Fruit fly (Drosophila melanogaster): ENCODE results near the gene escl.

The escl gene

DNA sequence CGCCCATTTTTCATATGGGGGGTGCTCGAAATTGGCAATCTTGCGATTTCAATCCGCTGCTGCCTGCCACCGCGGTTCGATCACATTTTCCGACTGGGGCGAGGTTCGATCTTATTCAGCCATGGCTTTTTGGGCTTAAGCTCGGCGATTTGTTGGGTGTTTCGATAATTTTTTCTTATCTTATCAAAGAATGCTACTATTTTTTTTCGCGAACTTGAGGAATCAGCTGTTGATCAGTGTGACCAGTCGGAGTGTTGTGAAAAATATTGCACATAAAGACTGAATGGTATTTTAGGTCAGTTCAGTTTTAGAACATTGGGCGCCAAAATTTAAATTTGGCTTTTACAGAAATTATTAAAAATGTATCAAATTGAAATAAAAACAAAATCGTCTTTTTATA is 30.0 kb downstream of the escl start, which contains the start of gene Wdr81 (continued):
- peak; percentile 17 for TF ChIP-seq CG10267 (tag; optimal IDR thresholded peaks at IDR 0.05)
- TF ChIP-seq chm (GFP tag; IDR thresholded peaks at IDR 0.05) = no peak
- peak; percentile 94 for TF ChIP-seq E2f2 (GFP tag; IDR thresholded peaks at IDR 0.05)
- TF ChIP-seq grn (GFP tag; optimal IDR thresholded peaks at IDR 0.05) = no peak
- TF ChIP-seq crp (GFP tag; optimal IDR thresholded peaks at IDR 0.05) = peak; percentile 76 to 93

DNA sequence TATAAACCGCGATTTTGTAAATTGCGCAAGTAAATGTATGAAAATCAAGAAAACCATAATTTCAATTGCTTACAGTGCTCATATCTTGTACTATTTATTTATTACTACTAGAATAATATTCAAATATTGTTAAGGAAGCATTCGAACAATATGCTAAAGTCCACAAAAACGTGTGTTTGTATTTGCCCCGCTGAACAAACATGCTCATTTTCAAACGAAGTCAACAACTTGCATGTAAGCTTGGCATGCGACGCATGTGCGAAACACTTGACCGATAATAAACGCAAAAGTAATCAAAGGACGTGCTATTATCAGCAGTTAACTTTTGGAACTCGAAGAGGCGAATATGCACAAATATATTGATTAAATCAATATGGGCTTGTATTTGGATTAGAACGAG is 30.5 kb downstream of the escl start:
- TF ChIP-seq fd64A (GFP tag; optimal IDR thresholded peaks at IDR 0.05) (peak; percentile 84), CG17568 (GFP tag; optimal IDR thresholded peaks at IDR 0.05) (no peak), Six4 (GFP tag; optimal IDR thresholded peaks at IDR 0.05) (peak; percentile 34), wek (GFP tag; optimal IDR thresholded peaks at IDR 0.05) (peak; percentile 83), lab (GFP tag; optimal IDR thresholded peaks at IDR 0.05) (peak; percentile 89), CG11723 (GFP tag; optimal IDR thresholded peaks at IDR 0.05) (peak; percentile 42), caup (GFP tag; optimal IDR thresholded peaks at IDR 0.05; ENCODE audit: severe bottlenecking) (peak; percentile 85), CG14014 (GFP tag; IDR thresholded peaks at IDR 0.05) (peak; percentile 60; the same call in 1 of the 2 replicates), Rfx (GFP tag; IDR thresholded peaks at IDR 0.05) (peak; percentile 74; the same call in 1 of the 2 replicates), CG15073 (GFP tag; optimal IDR thresholded peaks at IDR 0.05) (peak; percentile 19), CG13287 (GFP tag; IDR thresholded peaks at IDR 0.05; ENCODE audit: partially characterized antibody) (no peak), CG12391 (tag; optimal IDR thresholded peaks at IDR 0.05) (peak; percentile 65), pfk (GFP tag; optimal IDR thresholded peaks at IDR 0.05) (peak; percentile 20), tup (GFP tag; optimal IDR thresholded peaks at IDR 0.05) (peak; percentile 70), CG1792 (GFP tag; optimal IDR thresholded peaks at IDR 0.05) (peak; percentile 20), CG11456 (GFP tag; IDR thresholded peaks at IDR 0.05) (no peak), gt (GFP tag; IDR thresholded peaks at IDR 0.05) (no peak), CG8290 (GFP tag; optimal IDR thresholded peaks at IDR 0.05) (no peak), CG8290 (tag; optimal IDR thresholded peaks at IDR 0.05) (peak; percentile 47 to 91), CG42726 (GFP tag; IDR thresholded peaks at IDR 0.05; ENCODE audit: partially characterized antibody) (no peak), CG12299 (tag; optimal IDR thresholded peaks at IDR 0.05) (peak; percentile 89), vvl (GFP tag; IDR thresholded peaks at IDR 0.05) (peak; percentile 45), CG9876 (GFP tag; optimal IDR thresholded peaks at IDR 0.05) (no peak), unpg (GFP tag; optimal IDR thresholded peaks at IDR 0.05) (peak; percentile 75), Ssrp (tag; optimal IDR thresholded peaks at IDR 0.05) (no peak), ab (GFP tag; optimal IDR thresholded peaks at IDR 0.05) (no peak), CG31365 (tag; optimal IDR thresholded peaks at IDR 0.05) (peak; percentile 1), CG10431 (GFP tag; optimal IDR thresholded peaks at IDR 0.05) (peak; percentile 70), Sry-δ (GFP tag; optimal IDR thresholded peaks at IDR 0.05) (peak; percentile 4), CG9797 (GFP tag; optimal IDR thresholded peaks at IDR 0.05) (no peak), Adf1 (GFP tag; IDR thresholded peaks at IDR 0.05) (peak; percentile 46; the same call in 1 of the 2 replicates), CG15514 (GFP tag; optimal IDR thresholded peaks at IDR 0.05) (peak; percentile 75), CG9609 (GFP tag; optimal IDR thresholded peaks at IDR 0.05) (peak; percentile 9), ftz-f1 (GFP tag; optimal IDR thresholded peaks at IDR 0.05) (no peak), kni (GFP tag; optimal IDR thresholded peaks at IDR 0.05) (peak; percentile 31), Fer2 (tag; optimal IDR thresholded peaks at IDR 0.05) (peak; percentile 0), CG18476 (GFP tag; optimal IDR thresholded peaks at IDR 0.05) (peak; percentile 56), en (GFP tag; optimal IDR thresholded peaks at IDR 0.05) (no peak), NC2β (GFP tag; optimal IDR thresholded peaks at IDR 0.05) (peak; percentile 52), trh (GFP tag; optimal IDR thresholded peaks at IDR 0.05) (peak; percentile 65), CG2120 (GFP tag; optimal IDR thresholded peaks at IDR 0.05) (peak; percentile 52), Usf (GFP tag; optimal IDR thresholded peaks at IDR 0.05) (no peak), CG11695 (GFP tag; IDR thresholded peaks at IDR 0.05) (peak; percentile 50; the same call in 1 of the 3 replicates), CG4328 (GFP tag; optimal IDR thresholded peaks at IDR 0.05) (peak; percentile 25)

All from whole organism, embryonic.